Fruit fly (Drosophila melanogaster): Measurements from ENCODE around the gene CG32240.

The CG32240 gene

dm6 chr3L:4367339-4367738 lies 14.1 kb downstream of the CG32240 start, which contains the start of gene CG11342 (continued):
- peak; percentile 42 for TF ChIP-seq HmgZ (tag; optimal IDR thresholded peaks at IDR 0.05)
- peak; percentile 19 for TF ChIP-seq gfzf (GFP tag; optimal IDR thresholded peaks at IDR 0.05)
- no peak for TF ChIP-seq CG12744 (GFP tag; optimal IDR thresholded peaks at IDR 0.05)
- TF ChIP-seq Trl (optimal IDR thresholded peaks at IDR 0.05): no peak
- no peak for TF ChIP-seq Trl (GFP tag; optimal IDR thresholded peaks at IDR 0.05)
- TF ChIP-seq Hr3 (GFP tag; optimal IDR thresholded peaks at IDR 0.05): no peak
- TF ChIP-seq Dll (GFP tag; IDR thresholded peaks at IDR 0.05; ENCODE audit: partially characterized antibody): peak; percentile 91
- TF ChIP-seq CG7963 (GFP tag; IDR thresholded peaks at IDR 0.05; ENCODE audit: partially characterized antibody): peak; percentile 63; the same call in 1 of the 3 replicates
- peak; percentile 58 for TF ChIP-seq Ets97D (GFP tag; optimal IDR thresholded peaks at IDR 0.05)
- peak; percentile 47 for TF ChIP-seq dm (GFP tag; optimal IDR thresholded peaks at IDR 0.05)
- no peak for TF ChIP-seq Hand (GFP tag; optimal IDR thresholded peaks at IDR 0.05)
- peak in 1 of 2 experiments; percentile 3 for TF ChIP-seq Pdp1 (GFP tag; optimal IDR thresholded peaks at IDR 0.05)
- TF ChIP-seq CG13624 (GFP tag; optimal IDR thresholded peaks at IDR 0.05): peak; percentile 14
- TF ChIP-seq lilli (GFP tag; optimal IDR thresholded peaks at IDR 0.05): peak; percentile 15
- TF ChIP-seq ranshi (GFP tag; IDR thresholded peaks at IDR 0.05): no peak
- peak; percentile 80 for TF ChIP-seq knrl (GFP tag; IDR thresholded peaks at IDR 0.05; ENCODE audit: partially characterized antibody)
- TF ChIP-seq Atf6 (GFP tag; IDR thresholded peaks at IDR 0.05): no peak
- peak; percentile 42 for TF ChIP-seq pzg (GFP tag; optimal IDR thresholded peaks at IDR 0.05)
- TF ChIP-seq CHES-1-like (GFP tag; optimal IDR thresholded peaks at IDR 0.05): peak; percentile 11
- no peak for TF ChIP-seq vfl (GFP tag; optimal IDR thresholded peaks at IDR 0.05)
- no peak for TF ChIP-seq CG3726 (GFP tag; IDR thresholded peaks at IDR 0.05)
- TF ChIP-seq eyg (GFP tag; optimal IDR thresholded peaks at IDR 0.05): no peak
- no peak for TF ChIP-seq CG7928 (GFP tag; optimal IDR thresholded peaks at IDR 0.05)
- TF ChIP-seq CG1603 (tag; optimal IDR thresholded peaks at IDR 0.05): peak; percentile 46
- TF ChIP-seq yki (optimal IDR thresholded peaks at IDR 0.05): no peak
- TF ChIP-seq dimm (GFP tag; IDR thresholded peaks at IDR 0.05): no peak
- TF ChIP-seq CG3065 (GFP tag; optimal IDR thresholded peaks at IDR 0.05): no peak
- peak; percentile 83 for TF ChIP-seq zen2 (GFP tag; IDR thresholded peaks at IDR 0.05; ENCODE audit: partially characterized antibody)
- no peak for TF ChIP-seq CG7987 (GFP tag; optimal IDR thresholded peaks at IDR 0.05)
- peak; percentile 35 for TF ChIP-seq CG4617 (GFP tag; optimal IDR thresholded peaks at IDR 0.05; ENCODE audit: borderline replicate concordance)
- TF ChIP-seq CG34376 (GFP tag; optimal IDR thresholded peaks at IDR 0.05): no peak
- peak; percentile 85 for TF ChIP-seq Sry-δ (GFP tag; optimal IDR thresholded peaks at IDR 0.05)
- no peak for TF ChIP-seq tup (GFP tag; optimal IDR thresholded peaks at IDR 0.05)
- peak; percentile 43; the same call in 1 of the 2 replicates for TF ChIP-seq Rfx (GFP tag; IDR thresholded peaks at IDR 0.05)
- peak; percentile 78 for TF ChIP-seq CG6791 (GFP tag; IDR thresholded peaks at IDR 0.05; ENCODE audit: partially characterized antibody)
- TF ChIP-seq row (GFP tag; IDR thresholded peaks at IDR 0.05): peak; percentile 30; the same call in 1 of the 3 replicates
- no peak for TF ChIP-seq CG13123 (GFP tag; optimal IDR thresholded peaks at IDR 0.05)
- no peak for TF ChIP-seq CG4730 (GFP tag; IDR thresholded peaks at IDR 0.05)
- TF ChIP-seq CG13296 (GFP tag; optimal IDR thresholded peaks at IDR 0.05): no peak
- TF ChIP-seq tll (GFP tag; optimal IDR thresholded peaks at IDR 0.05): no peak
- TF ChIP-seq sens (GFP tag): peak; percentile 42
- peak; percentile 78 for TF ChIP-seq CG16813 (GFP tag; IDR thresholded peaks at IDR 0.05; ENCODE audit: partially characterized antibody)
- TF ChIP-seq CG13424 (tag; optimal IDR thresholded peaks at IDR 0.05): no peak
- TF ChIP-seq CG14710 (tag; optimal IDR thresholded peaks at IDR 0.05): peak; percentile 17
- TF ChIP-seq CG4360 (GFP tag; IDR thresholded peaks at IDR 0.05): no peak
- TF ChIP-seq Ssrp (tag; optimal IDR thresholded peaks at IDR 0.05): no peak
- TF ChIP-seq MESR4 (GFP tag; optimal IDR thresholded peaks at IDR 0.05): peak; percentile 24
- peak; percentile 38 for TF ChIP-seq CG2120 (GFP tag; optimal IDR thresholded peaks at IDR 0.05)
- TF ChIP-seq cato (GFP tag; optimal IDR thresholded peaks at IDR 0.05; ENCODE audit: borderline replicate concordance): no peak
- peak; percentile 87 for TF ChIP-seq Opbp (GFP tag; IDR thresholded peaks at IDR 0.05; ENCODE audit: partially characterized antibody)

Measured in whole organism, embryonic.